Fruit fly (Drosophila melanogaster) whole organism, wandering third instar larva: ENCODE results near the gene CG4629.

Experiments
- Abd-B ChIP-seq: fragments of >200 bp; optimal IDR thresholded peaks from 2 replicates; lab custom pipeline; 2017; ENCODE audit warnings: missing biosample characterization, missing genetic modification characterization
- CG32264 ChIP-seq: fragments of 200-800 bp; sonication (Bioruptor generic); optimal IDR thresholded peaks from 2 replicates; lab custom pipeline; 2016; ENCODE audit warnings: missing biosample characterization, missing genetic modification characterization
- CG9705 ChIP-seq: fragments of 200-800 bp; sonication (Bioruptor generic); optimal IDR thresholded peaks from 2 replicates; lab custom pipeline; 2018; ENCODE audit warnings: missing biosample characterization, mild to moderate bottlenecking, missing genetic modification characterization
- CrebA ChIP-seq: fragments of 200-800 bp; sonication (Bioruptor generic); optimal IDR thresholded peaks from 2 replicates; lab custom pipeline; 2016; ENCODE audit warnings: missing biosample characterization, mild to moderate bottlenecking, missing genetic modification characterization, borderline replicate concordance
- Dfd ChIP-seq: fragments of >200 bp; optimal IDR thresholded peaks from 2 replicates; lab custom pipeline; 2017; ENCODE audit warnings: missing biosample characterization, missing genetic modification characterization
- GATAd ChIP-seq: sonication (Bioruptor generic); optimal IDR thresholded peaks from 2 replicates; lab custom pipeline; 2016; ENCODE audit warnings: missing biosample characterization, missing genetic modification characterization
- HLH106 ChIP-seq: fragments of 200-800 bp; optimal IDR thresholded peaks from 3 replicates; lab custom pipeline; 2019; ENCODE audit warnings: missing biosample characterization, mild to moderate bottlenecking, missing genetic modification characterization, moderate library complexity
- Hnf4 ChIP-seq: fragments of 200-800 bp; sonication (Bioruptor generic); optimal IDR thresholded peaks from 2 replicates; lab custom pipeline; 2016; ENCODE audit warnings: missing biosample characterization, mild to moderate bottlenecking, missing genetic modification characterization
- Jra ChIP-seq: sonication (Bioruptor generic); optimal IDR thresholded peaks from 2 replicates; lab custom pipeline; 2016; ENCODE audit warnings: missing biosample characterization, missing genetic modification characterization
- Mio ChIP-seq: sonication (Bioruptor generic); optimal IDR thresholded peaks from 2 replicates; lab custom pipeline; 2016; ENCODE audit warnings: missing biosample characterization, missing genetic modification characterization
- Myc ChIP-seq: fragments of >200 bp; optimal IDR thresholded peaks from 2 replicates; lab custom pipeline; 2017
- N ChIP-seq: fragments of >200 bp; optimal IDR thresholded peaks from 2 replicates; lab custom pipeline; 2018; ENCODE audit warnings: missing biosample characterization, missing external identifiers, missing genetic modification characterization
- OdsH ChIP-seq: fragments of 200-800 bp; sonication (Bioruptor generic); optimal IDR thresholded peaks from 2 replicates; lab custom pipeline; 2016; ENCODE audit warnings: missing biosample characterization, mild to moderate bottlenecking, missing genetic modification characterization
- Rel ChIP-seq, 2 experiments: fragments of 200-800 bp; sonication (Bioruptor generic) in 1 of 2; optimal IDR thresholded peaks; 2 replicates in 1 of 2; 3 replicates in 1 of 2; lab custom pipeline; 2016 to 2019; ENCODE audit warnings: mild to moderate bottlenecking in 2 of 2, missing biosample characterization in 2 of 2, missing genetic modification characterization in 2 of 2, moderate library complexity in 1 of 2
- Sp1 ChIP-seq: fragments of 200-800 bp; sonication (Bioruptor generic); optimal IDR thresholded peaks from 3 replicates; lab custom pipeline; 2019; ENCODE audit warnings: missing biosample characterization, mild to moderate bottlenecking, missing genetic modification characterization, moderate library complexity
- Vsx2 ChIP-seq: fragments of 200-300, 225-300 bp; sonication (Bioruptor generic); optimal IDR thresholded peaks from 2 replicates; lab custom pipeline; 2018; ENCODE audit warnings: missing biosample characterization, missing genetic modification characterization; ENCODE audit not compliant: partially characterized antibody
- br ChIP-seq: fragments of 200-800 bp; sonication (Bioruptor generic); optimal IDR thresholded peaks from 2 replicates; lab custom pipeline; 2016; ENCODE audit warnings: missing biosample characterization, missing genetic modification characterization
- brk ChIP-seq: fragments of 200-800 bp; sonication (Bioruptor generic); optimal IDR thresholded peaks from 2 replicates; lab custom pipeline; 2016; ENCODE audit warnings: missing biosample characterization, mild to moderate bottlenecking, missing genetic modification characterization
- dl ChIP-seq, 2 experiments: fragments of 175-275, 200-275 bp in 1 of 2; fragments of 200-275 bp in 1 of 2; sonication (Bioruptor generic); optimal IDR thresholded peaks; lab custom pipeline; 2018; ENCODE audit warnings: mild to moderate bottlenecking in 2 of 2, missing biosample characterization in 2 of 2, missing genetic modification characterization in 2 of 2, moderate library complexity in 2 of 2; ENCODE audit not compliant: partially characterized antibody in 2 of 2, insufficient read depth in 1 of 2
- dmrt93B ChIP-seq: fragments of 200-800 bp; sonication (Bioruptor generic); optimal IDR thresholded peaks from 2 replicates; lab custom pipeline; 2018; ENCODE audit warnings: missing biosample characterization, mild to moderate bottlenecking, missing genetic modification characterization
- dsf ChIP-seq: sonication (Bioruptor generic); optimal IDR thresholded peaks from 2 replicates; lab custom pipeline; 2016; ENCODE audit warnings: missing biosample characterization, missing genetic modification characterization, borderline replicate concordance
- ey ChIP-seq: fragments of 200-800 bp; sonication (Bioruptor generic); optimal IDR thresholded peaks from 2 replicates; lab custom pipeline; 2016; ENCODE audit warnings: missing biosample characterization, missing genetic modification characterization
- foxo ChIP-seq, 2 experiments: fragments of 200-800 bp; sonication (Bioruptor generic); optimal IDR thresholded peaks; 2 replicates in 1 of 2; 3 replicates in 1 of 2; lab custom pipeline; 2016 to 2017; ENCODE audit warnings: missing biosample characterization in 2 of 2, missing genetic modification characterization in 2 of 2
- fru ChIP-seq: fragments of 200-800 bp; sonication (Bioruptor generic); optimal IDR thresholded peaks from 3 replicates; lab custom pipeline; 2016; ENCODE audit warnings: missing biosample characterization, mild to moderate bottlenecking, missing genetic modification characterization
- h ChIP-seq: fragments of 200-800 bp; sonication (Bioruptor generic); optimal IDR thresholded peaks from 3 replicates; lab custom pipeline; 2016; ENCODE audit warnings: missing biosample characterization, mild to moderate bottlenecking, missing genetic modification characterization
- jim ChIP-seq: fragments of 175-275, 200-325 bp; sonication (Bioruptor generic); optimal IDR thresholded peaks from 2 replicates; lab custom pipeline; 2016; ENCODE audit warnings: missing biosample characterization, mild to moderate bottlenecking, missing genetic modification characterization
- lola ChIP-seq: fragments of >200 bp; optimal IDR thresholded peaks from 2 replicates; lab custom pipeline; 2017; ENCODE audit warnings: missing biosample characterization, missing genetic modification characterization
- pan ChIP-seq: fragments of >200 bp; optimal IDR thresholded peaks from 2 replicates; lab custom pipeline; 2017
- psq ChIP-seq: fragments of 200-800 bp; sonication (Bioruptor generic); optimal IDR thresholded peaks from 3 replicates; lab custom pipeline; 2017; ENCODE audit warnings: missing biosample characterization, mild to moderate bottlenecking, missing genetic modification characterization, moderate library complexity
- rgr ChIP-seq: fragments of 200-800 bp; sonication (Bioruptor generic); optimal IDR thresholded peaks from 3 replicates; lab custom pipeline; 2016; ENCODE audit warnings: missing biosample characterization, mild to moderate bottlenecking, missing genetic modification characterization
- sage ChIP-seq: fragments of 200-800 bp; sonication (Bioruptor generic); optimal IDR thresholded peaks from 2 replicates; lab custom pipeline; 2016; ENCODE audit warnings: missing biosample characterization, mild to moderate bottlenecking, missing genetic modification characterization
- sv ChIP-seq: fragments of 200-800 bp; sonication (Bioruptor generic); optimal IDR thresholded peaks from 3 replicates; lab custom pipeline; 2016; ENCODE audit warnings: missing biosample characterization, missing genetic modification characterization
- tai ChIP-seq: sonication (Bioruptor generic); optimal IDR thresholded peaks from 2 replicates; lab custom pipeline; 2016; ENCODE audit warnings: missing biosample characterization, missing genetic modification characterization
- usp ChIP-seq: fragments of >200 bp; optimal IDR thresholded peaks from 2 replicates; lab custom pipeline; 2017; ENCODE audit warnings: missing biosample characterization, missing genetic modification characterization
- woc ChIP-seq: sonication (Bioruptor generic); optimal IDR thresholded peaks from 2 replicates; lab custom pipeline; 2016; ENCODE audit warnings: missing biosample characterization, mild to moderate bottlenecking, missing genetic modification characterization

Gene CG4629

dm6 chr2L:1144371-1145360 is 42.4 kb upstream of the CG4629 start:
- peak; percentile 93 for TF ChIP-seq rgr (GFP tag; lab: Kevin White, UChicago)
- peak; percentile 80 to 94 for TF ChIP-seq foxo (GFP tag; optimal IDR thresholded peaks at IDR 0.05; lab: Kevin White, UChicago)
- peak; percentile 75 for TF ChIP-seq CG32264 (GFP tag; lab: Kevin White, UChicago)
- no peak for TF ChIP-seq CrebA (GFP tag; lab: Kevin White, UChicago)
- no peak for TF ChIP-seq jim (GFP tag; lab: Kevin White, UChicago)
- peak; percentile 64 for TF ChIP-seq Jra (GFP tag; lab: Kevin White, UChicago)
- TF ChIP-seq Rel (GFP tag; optimal IDR thresholded peaks at IDR 0.05; lab: Kevin White, UChicago), result peak; percentile 47
- TF ChIP-seq Rel (tag; optimal IDR thresholded peaks at IDR 0.05; lab: Kevin White, UChicago), result peak; percentile 66
- peak; percentile 92 for TF ChIP-seq OdsH (GFP tag; lab: Kevin White, UChicago)
- TF ChIP-seq N (GFP tag; lab: Kevin White, UChicago), result no peak
- no peak for TF ChIP-seq Hnf4 (GFP tag; lab: Kevin White, UChicago)
- no peak for TF ChIP-seq usp (GFP tag; lab: Kevin White, UChicago)
- TF ChIP-seq tai (GFP tag; lab: Kevin White, UChicago), result no peak
- TF ChIP-seq Vsx2 (GFP tag; lab: Kevin White, UChicago), result no peak
- TF ChIP-seq woc (GFP tag; lab: Kevin White, UChicago), result no peak
- peak; percentile 83 for TF ChIP-seq dmrt93B (GFP tag; lab: Kevin White, UChicago)
- TF ChIP-seq Myc (lab: Kevin White, UChicago), result no peak
- TF ChIP-seq sage (GFP tag; lab: Kevin White, UChicago), result no peak
- TF ChIP-seq Sp1 (GFP tag; lab: Kevin White, UChicago), result peak; percentile 93
- TF ChIP-seq HLH106, result peak; percentile 91
- TF ChIP-seq GATAd, result no peak
- peak; percentile 40 for TF ChIP-seq sv (GFP tag; lab: Kevin White, UChicago)
- TF ChIP-seq fru (GFP tag; lab: Kevin White, UChicago), result peak; percentile 91
- peak; percentile 93 for TF ChIP-seq ey (GFP tag; lab: Kevin White, UChicago)
- TF ChIP-seq Mio (GFP tag; lab: Kevin White, UChicago), result peak; percentile 55
- TF ChIP-seq h (GFP tag; lab: Kevin White, UChicago), result peak; percentile 96
- TF ChIP-seq brk, result no peak
- peak; percentile 82 for TF ChIP-seq psq (GFP tag; lab: Kevin White, UChicago)
- TF ChIP-seq pan, result no peak
- no peak for TF ChIP-seq Abd-B (GFP tag; lab: Kevin White, UChicago)
- TF ChIP-seq dsf (GFP tag; lab: Kevin White, UChicago), result no peak
- no peak for TF ChIP-seq dl (GFP tag; optimal IDR thresholded peaks at IDR 0.05; lab: Kevin White, UChicago; ENCODE audit: insufficient read depth in 1 of 2, partially characterized antibody in 2 of 2)
- TF ChIP-seq br (GFP tag; lab: Kevin White, UChicago), result peak; percentile 89
- TF ChIP-seq lola (GFP tag; lab: Kevin White, UChicago), result no peak
- TF ChIP-seq Dfd (GFP tag; lab: Kevin White, UChicago), result no peak
- peak; percentile 41 for TF ChIP-seq CG9705 (GFP tag; lab: Kevin White, UChicago)
- TF ChIP-seq, all 38 proteins: peak for 17

dm6 chr2L:1143286-1143685 is 41.0 kb upstream of the CG4629 start:
- TF ChIP-seq brk (no peak), lola (GFP tag; lab: Kevin White, UChicago) (no peak), GATAd (no peak), Mio (GFP tag; lab: Kevin White, UChicago) (no peak), Jra (GFP tag; lab: Kevin White, UChicago) (no peak), Sp1 (GFP tag; lab: Kevin White, UChicago) (no peak), dmrt93B (GFP tag; lab: Kevin White, UChicago) (no peak)
